Worm (Caenorhabditis elegans) whole organism, early embryonic: Measurements from ENCODE around the gene srt-28.

Source experiments
- B0310.2 ChIP-seq: sonication (generic microtip); optimal IDR thresholded peaks from 2 replicates; lab custom pipeline; 2016; ENCODE audit warnings: mild to moderate bottlenecking, missing genetic modification characterization, missing compliant biosample characterization
- F13C5.2 ChIP-seq: sonication (generic microtip); optimal IDR thresholded peaks from 2 replicates; lab custom pipeline; 2017; ENCODE audit warnings: mild to moderate bottlenecking, missing genetic modification characterization, inconsistent platforms, missing compliant biosample characterization
- aly-1 ChIP-seq: sonication (generic microtip); optimal IDR thresholded peaks from 2 replicates; lab custom pipeline; 2016; ENCODE audit warnings: missing genetic modification characterization, missing compliant biosample characterization
- ama-1 ChIP-seq: fragments of 150-350 bp; optimal IDR thresholded peaks from 2 replicates; lab custom pipeline; 2014
- ceh-13 ChIP-seq: fragments of 200-800 bp; sonication (Bioruptor generic); optimal IDR thresholded peaks from 2 replicates; lab custom pipeline; 2018; ENCODE audit warnings: mild to moderate bottlenecking, missing genetic modification characterization, missing compliant biosample characterization
- ceh-36 ChIP-seq: sonication (generic microtip); optimal IDR thresholded peaks from 2 replicates; lab custom pipeline; 2016; ENCODE audit warnings: missing genetic modification characterization, inconsistent platforms, missing compliant biosample characterization
- ets-7 ChIP-seq: sonication (generic microtip); optimal IDR thresholded peaks from 2 replicates; lab custom pipeline; 2016; ENCODE audit warnings: missing genotype, missing genetic modification characterization, missing compliant biosample characterization
- flt-1 ChIP-seq: fragments of 200-800 bp; sonication (Bioruptor generic); IDR thresholded peaks from 2 replicates; pipeline ENCODE4 v1.3.6; 2022; ENCODE audit warnings: missing genetic modification characterization, missing compliant biosample characterization
- hmbx-1 ChIP-seq: sonication (generic microtip); optimal IDR thresholded peaks from 2 replicates; lab custom pipeline; 2016; ENCODE audit warnings: mild to moderate bottlenecking, missing genetic modification characterization, missing compliant biosample characterization
- hmg-4 ChIP-seq: fragments of 200-800 bp; sonication (Bioruptor generic); optimal IDR thresholded peaks from 2 replicates; lab custom pipeline; 2018; ENCODE audit warnings: mild to moderate bottlenecking, missing genetic modification characterization, missing compliant biosample characterization
- hnd-1 ChIP-seq: sonication (generic microtip); optimal IDR thresholded peaks from 2 replicates; lab custom pipeline; 2016; ENCODE audit warnings: missing genetic modification characterization, missing compliant biosample characterization
- pes-1 ChIP-seq: fragments of 200-800 bp; sonication (Bioruptor generic); IDR thresholded peaks from 2 replicates; pipeline ENCODE4 v1.3.6; 2022; ENCODE audit warnings: missing genetic modification reagents, missing genetic modification characterization, missing compliant biosample characterization
- scrt-1 ChIP-seq: fragments of 200-800 bp; sonication (Bioruptor generic); IDR thresholded peaks from 2 replicates; pipeline ENCODE4 v1.3.6; 2022; ENCODE audit warnings: missing genetic modification characterization, missing compliant biosample characterization
- sea-1 ChIP-seq: fragments of 200-800 bp; sonication (Bioruptor generic); conservative IDR thresholded peaks from 2 replicates; pipeline ENCODE4 v1.3.6; 2022; ENCODE audit warnings: missing genetic modification characterization, missing compliant biosample characterization
- tbx-11 ChIP-seq: fragments of 200-800 bp; sonication (Bioruptor generic); IDR thresholded peaks from 2 replicates; pipeline ENCODE4 v1.3.6; 2022; ENCODE audit warnings: missing genetic modification characterization, missing compliant biosample characterization
- tbx-37 ChIP-seq: fragments of 200-800 bp; sonication (Bioruptor generic); conservative IDR thresholded peaks from 2 replicates; pipeline ENCODE4 v1.3.6; 2022; ENCODE audit warnings: missing genetic modification reagents, missing genetic modification characterization, missing compliant biosample characterization
- tra-4 ChIP-seq: sonication (generic microtip); optimal IDR thresholded peaks from 2 replicates; lab custom pipeline; 2017; ENCODE audit warnings: missing genetic modification characterization, missing compliant biosample characterization

Gene srt-28

ce11 chrV:2730784-2731480, 17.5 kb upstream of the srt-28 start, which contains the start of gene dod-3:
TSS of gene dod-3 (minus strand) at chrV:2731098.
- TF ChIP-seq hmbx-1 (tag; lab: Kevin White, UChicago) (no peak), sea-1 (GFP tag; lab: Robert Waterston, UW) (no peak), ceh-36 (tag; lab: Kevin White, UChicago) (no peak), scrt-1 (no peak), aly-1 (tag; lab: Kevin White, UChicago) (no peak), B0310.2 (no peak), hnd-1 (tag; lab: Kevin White, UChicago) (no peak), flt-1 (GFP tag; lab: Robert Waterston, UW) (no peak), hmg-4 (GFP tag; lab: Kevin White, UChicago) (no peak), tbx-37 (GFP tag; lab: Robert Waterston, UW) (no peak)

- TF ChIP-seq tra-4 (tag; lab: Kevin White, UChicago) (no peak), ama-1 (lab: Kevin White, UChicago) (no peak), flt-1 (GFP tag; lab: Robert Waterston, UW) (no peak), tbx-37 (GFP tag; lab: Robert Waterston, UW) (no peak), ceh-13 (GFP tag; lab: Kevin White, UChicago) (no peak), sea-1 (GFP tag; lab: Robert Waterston, UW) (no peak), scrt-1 (no peak), hmbx-1 (tag; lab: Kevin White, UChicago) (no peak), ceh-36 (tag; lab: Kevin White, UChicago) (no peak), F13C5.2 (tag; lab: Kevin White, UChicago) (no peak), ets-7 (no peak), hmg-4 (GFP tag; lab: Kevin White, UChicago) (no peak), pes-1 (no peak), B0310.2 (no peak)
These were observed 14.8 kb upstream of the srt-28 start, which contains the start of gene str-33 for ce11 chrV:2728236-2728635. TSS of gene str-33 (plus strand) at chrV:2728536.

- TF ChIP-seq B0310.2 (no peak), flt-1 (GFP tag; lab: Robert Waterston, UW) (no peak), hnd-1 (tag; lab: Kevin White, UChicago) (no peak), tbx-11 (GFP tag; lab: Robert Waterston, UW) (no peak), tbx-37 (GFP tag; lab: Robert Waterston, UW) (no peak), ceh-36 (tag; lab: Kevin White, UChicago) (no peak)
These were observed 13.7 kb upstream of the srt-28 start, which contains the start of gene str-13 for ce11 chrV:2727101-2727500. TSS of gene str-13 (minus strand) at chrV:2727201.

- no peak for TF ChIP-seq F13C5.2 (tag; lab: Kevin White, UChicago)
- TF ChIP-seq aly-1 (tag; lab: Kevin White, UChicago): no peak
- no peak for TF ChIP-seq ets-7
- no peak for TF ChIP-seq tbx-37 (GFP tag; lab: Robert Waterston, UW)
- TF ChIP-seq tbx-11 (GFP tag; lab: Robert Waterston, UW): no peak
- TF ChIP-seq scrt-1: no peak
- no peak for TF ChIP-seq hnd-1 (tag; lab: Kevin White, UChicago)
- TF ChIP-seq B0310.2: no peak
- no peak for TF ChIP-seq hmg-4 (GFP tag; lab: Kevin White, UChicago)
These were observed 11.8 kb upstream of the srt-28 start, which contains the start of gene srg-59 for ce11 chrV:2725225-2725624. TSS of gene srg-59 (minus strand) at chrV:2725325.

ce11 chrV:2722555-2722954, 9.1 kb upstream of the srt-28 start, which contains the start of gene srg-60:
TSS of gene srg-60 (minus strand) at chrV:2722655.
- no peak for TF ChIP-seq pes-1
- TF ChIP-seq ceh-36 (tag; lab: Kevin White, UChicago): no peak
- no peak for TF ChIP-seq tra-4 (tag; lab: Kevin White, UChicago)
- TF ChIP-seq tbx-37 (GFP tag; lab: Robert Waterston, UW): no peak
- no peak for TF ChIP-seq ama-1 (lab: Kevin White, UChicago)
- TF ChIP-seq hmg-4 (GFP tag; lab: Kevin White, UChicago): no peak
- no peak for TF ChIP-seq ets-7
- no peak for TF ChIP-seq ceh-13 (GFP tag; lab: Kevin White, UChicago)
- no peak for TF ChIP-seq hnd-1 (tag; lab: Kevin White, UChicago)
- TF ChIP-seq hmbx-1 (tag; lab: Kevin White, UChicago): no peak
- no peak for TF ChIP-seq tbx-11 (GFP tag; lab: Robert Waterston, UW)
- no peak for TF ChIP-seq aly-1 (tag; lab: Kevin White, UChicago)
- TF ChIP-seq scrt-1: no peak
- TF ChIP-seq F13C5.2 (tag; lab: Kevin White, UChicago): no peak
- no peak for TF ChIP-seq flt-1 (GFP tag; lab: Robert Waterston, UW)
- TF ChIP-seq B0310.2: no peak

- no peak for TF ChIP-seq hmbx-1 (tag; lab: Kevin White, UChicago)
- TF ChIP-seq tra-4 (tag; lab: Kevin White, UChicago): no peak
- no peak for TF ChIP-seq ama-1 (lab: Kevin White, UChicago)
- TF ChIP-seq hnd-1 (tag; lab: Kevin White, UChicago): no peak
- no peak for TF ChIP-seq ceh-13 (GFP tag; lab: Kevin White, UChicago)
- TF ChIP-seq tbx-37 (GFP tag; lab: Robert Waterston, UW): no peak
- TF ChIP-seq B0310.2: no peak
- TF ChIP-seq flt-1 (GFP tag; lab: Robert Waterston, UW): no peak
These were observed 7.3 kb upstream of the srt-28 start, which contains the start of gene srt-27 for ce11 chrV:2720763-2721162. TSS of gene srt-27 (minus strand) at chrV:2720863.

ce11 chrV:2718688-2719185, 5.3 kb upstream of the srt-28 start, which contains the start of gene srt-29:
TSS of gene srt-29 (minus strand) at chrV:2719135.
- TF ChIP-seq ets-7 (no peak), ceh-13 (GFP tag; lab: Kevin White, UChicago) (no peak), ceh-36 (tag; lab: Kevin White, UChicago) (no peak), scrt-1 (no peak), hmbx-1 (tag; lab: Kevin White, UChicago) (no peak), hmg-4 (GFP tag; lab: Kevin White, UChicago) (no peak), pes-1 (no peak), F13C5.2 (tag; lab: Kevin White, UChicago) (no peak), flt-1 (GFP tag; lab: Robert Waterston, UW) (no peak), hnd-1 (tag; lab: Kevin White, UChicago) (no peak)
